Fruit fly (Drosophila melanogaster) whole organism, embryonic: ENCODE measurements around the gene CG31960.
A peak's percentile ranks its signal among the peaks of the same experiment; 100 is the strongest.

Experiments
- CG1024 ChIP-seq: fragments of 200-800 bp; sonication (Bioruptor generic); IDR thresholded peaks from 2 replicates; pipeline ENCODE4 v1.3.6; 2022; ENCODE audit warnings: missing biosample characterization, missing genetic modification characterization
- CG10979 ChIP-seq: fragments of 200-800 bp; sonication (Bioruptor generic); optimal IDR thresholded peaks from 2 replicates; lab custom pipeline; 2018; ENCODE audit warnings: missing biosample characterization, mild to moderate bottlenecking, missing genetic modification characterization, moderate library complexity
- CG11695 ChIP-seq: fragments of 200-800 bp; sonication (Bioruptor generic); IDR thresholded peaks from 3 replicates; pipeline ENCODE4 v1.3.6; 2022; ENCODE audit warnings: missing biosample characterization, missing genetic modification characterization
- CG13296 ChIP-seq: fragments of 200-800 bp; sonication (Bioruptor generic); optimal IDR thresholded peaks from 3 replicates; lab custom pipeline; 2018; ENCODE audit warnings: missing biosample characterization, mild to moderate bottlenecking, missing genetic modification characterization
- CG13424 ChIP-seq: fragments of 200-800 bp; sonication (Bioruptor generic); optimal IDR thresholded peaks from 2 replicates; lab custom pipeline; 2019; ENCODE audit warnings: missing biosample characterization, mild to moderate bottlenecking, missing genetic modification characterization, moderate library complexity
- CG14014 ChIP-seq: fragments of 200-800 bp; sonication (Bioruptor generic); IDR thresholded peaks from 2 replicates; pipeline ENCODE4 v1.3.6; 2022; ENCODE audit warnings: missing biosample characterization, missing genetic modification characterization
- CG1647 ChIP-seq: fragments of 200-800 bp; sonication (Bioruptor generic); optimal IDR thresholded peaks from 3 replicates; lab custom pipeline; 2016; ENCODE audit warnings: missing biosample characterization, missing genetic modification characterization
- CG17186 ChIP-seq: fragments of 200-800 bp; sonication (Bioruptor generic); optimal IDR thresholded peaks from 3 replicates; lab custom pipeline; 2017; ENCODE audit warnings: missing biosample characterization, missing genetic modification reagents, missing genetic modification characterization
- CG17359 ChIP-seq: fragments of 200-800 bp; sonication (Bioruptor generic); optimal IDR thresholded peaks from 3 replicates; lab custom pipeline; 2018; ENCODE audit warnings: missing biosample characterization, mild to moderate bottlenecking, missing genetic modification characterization, moderate library complexity
- CG17385 ChIP-seq: fragments of 200-800 bp; sonication (Bioruptor generic); optimal IDR thresholded peaks from 3 replicates; lab custom pipeline; 2018; ENCODE audit warnings: missing biosample characterization, mild to moderate bottlenecking, missing genetic modification characterization
- CG17612 ChIP-seq: fragments of 200-800 bp; sonication (Bioruptor generic); IDR thresholded peaks from 2 replicates; pipeline ENCODE4 v1.3.6; 2022; ENCODE audit warnings: missing biosample characterization, missing genetic modification characterization
- CG17802 ChIP-seq: fragments of 200-800 bp; sonication (Bioruptor generic); optimal IDR thresholded peaks from 2 replicates; lab custom pipeline; 2018; ENCODE audit warnings: missing biosample characterization, mild to moderate bottlenecking, missing genetic modification characterization, moderate library complexity
- CG18599 ChIP-seq: fragments of 200-800 bp; sonication (Bioruptor generic); optimal IDR thresholded peaks from 3 replicates; lab custom pipeline; 2017; ENCODE audit warnings: missing biosample characterization, missing genetic modification characterization, mild to moderate bottlenecking, moderate library complexity, missing genetic modification reagents
- CG33213 ChIP-seq: fragments of 200-800 bp; sonication (Bioruptor generic); optimal IDR thresholded peaks from 3 replicates; lab custom pipeline; 2016; ENCODE audit warnings: missing biosample characterization, missing genetic modification characterization
- CG33557 ChIP-seq: fragments of 200-800 bp; sonication (Bioruptor generic); optimal IDR thresholded peaks from 2 replicates; lab custom pipeline; 2019; ENCODE audit warnings: missing biosample characterization, mild to moderate bottlenecking, missing genetic modification characterization, moderate library complexity
- CG3995 ChIP-seq: fragments of 200-800 bp; sonication (Bioruptor generic); optimal IDR thresholded peaks from 3 replicates; lab custom pipeline; 2016; ENCODE audit warnings: missing biosample characterization, missing genetic modification characterization
- CG43689 ChIP-seq: fragments of 200-800 bp; sonication (Bioruptor generic); IDR thresholded peaks from 2 replicates; pipeline ENCODE4 v1.3.6; 2022; ENCODE audit warnings: missing biosample characterization, missing genetic modification characterization
- CG4730 ChIP-seq: fragments of 200-800 bp; sonication (Bioruptor generic); IDR thresholded peaks from 2 replicates; pipeline ENCODE4 v1.3.6; 2022; ENCODE audit warnings: missing biosample characterization, missing genetic modification characterization
- CG6683 ChIP-seq: fragments of 200-800 bp; sonication (Bioruptor generic); optimal IDR thresholded peaks from 2 replicates; lab custom pipeline; 2017; ENCODE audit warnings: missing biosample characterization, mild to moderate bottlenecking, missing genetic modification characterization, missing genetic modification reagents
- CG6813 ChIP-seq: fragments of 200-800 bp; sonication (Bioruptor generic); optimal IDR thresholded peaks from 2 replicates; lab custom pipeline; 2017; ENCODE audit warnings: missing biosample characterization, missing genetic modification characterization, mild to moderate bottlenecking, moderate library complexity, missing genetic modification reagents
- CG7987 ChIP-seq: fragments of 200-800 bp; sonication (Bioruptor generic); optimal IDR thresholded peaks from 2 replicates; lab custom pipeline; 2018; ENCODE audit warnings: missing biosample characterization, mild to moderate bottlenecking, missing genetic modification characterization, moderate library complexity
- CG8478 ChIP-seq: fragments of >200 bp; optimal IDR thresholded peaks from 2 replicates; lab custom pipeline; 2018
- CG9609 ChIP-seq: fragments of 200-800 bp; sonication (Bioruptor generic); optimal IDR thresholded peaks from 3 replicates; lab custom pipeline; 2016; ENCODE audit warnings: missing biosample characterization, missing genetic modification characterization
- CG9797 ChIP-seq: fragments of 200-800 bp; sonication (Bioruptor generic); optimal IDR thresholded peaks from 3 replicates; lab custom pipeline; 2018; ENCODE audit warnings: missing biosample characterization, mild to moderate bottlenecking, missing genetic modification characterization
- CG9876 ChIP-seq: fragments of 200-800 bp; sonication (Bioruptor generic); optimal IDR thresholded peaks from 2 replicates; lab custom pipeline; 2016; ENCODE audit warnings: missing biosample characterization, missing genetic modification characterization
- Camta ChIP-seq: fragments of 200-800 bp; sonication (Bioruptor generic); optimal IDR thresholded peaks from 2 replicates; lab custom pipeline; 2016; ENCODE audit warnings: missing biosample characterization, missing genetic modification characterization
- Dip3 ChIP-seq: fragments of 200-800 bp; sonication (Bioruptor generic); optimal IDR thresholded peaks from 3 replicates; lab custom pipeline; 2016; ENCODE audit warnings: missing biosample characterization, missing genetic modification characterization
- Dp ChIP-seq: fragments of 200-800 bp; sonication (Bioruptor generic); optimal IDR thresholded peaks from 2 replicates; lab custom pipeline; 2018; ENCODE audit warnings: missing biosample characterization, mild to moderate bottlenecking, missing genetic modification characterization, moderate library complexity
- Fer2 ChIP-seq: fragments of 200-800 bp; sonication (Bioruptor generic); optimal IDR thresholded peaks from 2 replicates; lab custom pipeline; 2018; ENCODE audit warnings: missing biosample characterization, mild to moderate bottlenecking, missing genetic modification characterization, moderate library complexity
- HLHmδ ChIP-seq: fragments of 200-800 bp; sonication (Bioruptor generic); optimal IDR thresholded peaks from 2 replicates; lab custom pipeline; 2018; ENCODE audit warnings: missing biosample characterization, mild to moderate bottlenecking, missing genetic modification characterization, moderate library complexity
- HmgD ChIP-seq: fragments of 200-800 bp; sonication (Bioruptor generic); optimal IDR thresholded peaks from 3 replicates; lab custom pipeline; 2016; ENCODE audit warnings: missing biosample characterization, missing genetic modification characterization
- Meics ChIP-seq: fragments of 200-800 bp; sonication (Bioruptor generic); optimal IDR thresholded peaks from 2 replicates; lab custom pipeline; 2017; ENCODE audit warnings: missing biosample characterization, mild to moderate bottlenecking, missing genetic modification characterization
- Sin3A ChIP-seq: fragments of >200 bp; optimal IDR thresholded peaks from 2 replicates; lab custom pipeline; 2018
- Usf ChIP-seq: fragments of 200-800 bp; sonication (Bioruptor generic); optimal IDR thresholded peaks from 2 replicates; lab custom pipeline; 2017; ENCODE audit warnings: missing genotype, missing biosample characterization, missing genetic modification characterization
- ara ChIP-seq: fragments of 200-800 bp; sonication (Bioruptor generic); IDR thresholded peaks from 2 replicates; pipeline ENCODE4 v1.3.6; 2022; ENCODE audit warnings: missing biosample characterization, missing genetic modification characterization
- bsh ChIP-seq, 2 experiments: fragments of 200-800 bp; sonication (Bioruptor generic); optimal IDR thresholded peaks; 2 replicates each; lab custom pipeline; 2017 to 2018; ENCODE audit warnings: mild to moderate bottlenecking in 2 of 2, missing biosample characterization in 2 of 2, missing genetic modification characterization in 2 of 2, moderate library complexity in 1 of 2
- cato ChIP-seq: fragments of 200-800 bp; sonication (Bioruptor generic); optimal IDR thresholded peaks from 2 replicates; lab custom pipeline; 2016; ENCODE audit warnings: missing biosample characterization, missing genetic modification characterization, borderline replicate concordance
- cg ChIP-seq: fragments of 200-800 bp; sonication (Bioruptor generic); optimal IDR thresholded peaks from 3 replicates; lab custom pipeline; 2019; ENCODE audit warnings: missing biosample characterization, mild to moderate bottlenecking, missing genetic modification characterization, moderate library complexity
- corto ChIP-seq: fragments of 200-800 bp; sonication (Bioruptor generic); optimal IDR thresholded peaks from 2 replicates; lab custom pipeline; 2016; ENCODE audit warnings: missing biosample characterization, mild to moderate bottlenecking, missing genetic modification characterization, moderate library complexity
- cwo ChIP-seq: fragments of 200-800 bp; sonication (Bioruptor generic); optimal IDR thresholded peaks from 3 replicates; lab custom pipeline; 2017; ENCODE audit warnings: missing biosample characterization, missing genetic modification characterization, mild to moderate bottlenecking, moderate library complexity, missing genetic modification reagents
- fru ChIP-seq: fragments of >200 bp; optimal IDR thresholded peaks from 2 replicates; lab custom pipeline; 2017
- fu2 ChIP-seq: fragments of 200-800 bp; sonication (Bioruptor generic); optimal IDR thresholded peaks from 2 replicates; lab custom pipeline; 2016; ENCODE audit warnings: missing biosample characterization, missing genetic modification characterization
- gro ChIP-seq: fragments of 200-800 bp; sonication (Bioruptor generic); optimal IDR thresholded peaks from 2 replicates; lab custom pipeline; 2016; ENCODE audit warnings: missing biosample characterization, missing genetic modification characterization
- inv ChIP-seq: fragments of 200-800 bp; sonication (Bioruptor generic); IDR thresholded peaks from 2 replicates; pipeline ENCODE4 v1.3.6; 2022; ENCODE audit warnings: missing biosample characterization, missing genetic modification characterization; ENCODE audit not compliant: partially characterized antibody
- jumu ChIP-seq: fragments of 200-800 bp; sonication (Bioruptor generic); optimal IDR thresholded peaks from 3 replicates; lab custom pipeline; 2016; ENCODE audit warnings: missing biosample characterization, missing genetic modification characterization
- lmd ChIP-seq: fragments of 200-800 bp; sonication (Bioruptor generic); IDR thresholded peaks from 2 replicates; pipeline ENCODE4 v1.3.6; 2022; ENCODE audit warnings: missing biosample characterization, missing genetic modification characterization
- lov ChIP-seq, 2 experiments: fragments of 200-800 bp in 1 of 2; fragments of >200 bp in 1 of 2; sonication (Bioruptor generic) in 1 of 2; IDR thresholded peaks in 1 of 2; optimal IDR thresholded peaks in 1 of 2; 2 replicates in 1 of 2; 3 replicates in 1 of 2; pipeline versions ENCODE4 v1.3.6 to Lab custom; 2017 to 2022; ENCODE audit warnings: missing biosample characterization in 1 of 2, missing genetic modification characterization in 1 of 2
- odd ChIP-seq: fragments of 200-800 bp; sonication (Bioruptor generic); optimal IDR thresholded peaks from 2 replicates; lab custom pipeline; 2017; ENCODE audit warnings: missing biosample characterization, mild to moderate bottlenecking, missing genetic modification characterization
- otp ChIP-seq: fragments of 200-800 bp; sonication (Bioruptor generic); IDR thresholded peaks from 3 replicates; pipeline ENCODE4, ENCODE4 v1.3.6; 2022; ENCODE audit warnings: missing biosample characterization, missing genetic modification characterization
- wdn ChIP-seq: fragments of 200-800 bp; sonication (Bioruptor generic); IDR thresholded peaks from 2 replicates; pipeline ENCODE4 v1.3.6; 2022; ENCODE audit warnings: missing biosample characterization, missing genetic modification characterization

CG31960 gene

dm6 chr2L:3776614-3777196 lies 8.0 kb upstream of the CG31960 start (continued):
- TF ChIP-seq Sin3A (lab: Kevin White, UChicago) = no peak
- peak; percentile 43; the same call in 1 of the 2 replicates for TF ChIP-seq wdn (GFP tag; lab: Robert Waterston, UW)
- TF ChIP-seq lmd (GFP tag; lab: Robert Waterston, UW) = peak; percentile 84
- TF ChIP-seq CG6683 (GFP tag; lab: Kevin White, UChicago) = peak; percentile 56
- TF ChIP-seq HLHmδ (GFP tag; lab: Kevin White, UChicago) = no peak
- TF ChIP-seq lov (optimal IDR thresholded peaks at IDR 0.05; lab: Kevin White, UChicago) = no peak
- TF ChIP-seq lov (GFP tag; IDR thresholded peaks at IDR 0.05; lab: Robert Waterston, UW) = no peak; the same call in 2 of the 3 replicates
- no peak for TF ChIP-seq CG9609 (GFP tag; lab: Kevin White, UChicago)
- TF ChIP-seq Usf = peak; percentile 50
- peak; percentile 65 for TF ChIP-seq cg (GFP tag; lab: Kevin White, UChicago)
- no peak for TF ChIP-seq fu2 (GFP tag; lab: Kevin White, UChicago)
- peak; percentile 74 to 86 for TF ChIP-seq bsh (GFP tag; optimal IDR thresholded peaks at IDR 0.05; lab: Kevin White, UChicago)
- no peak for TF ChIP-seq Dip3
- TF ChIP-seq CG17385 (GFP tag; lab: Kevin White, UChicago) = peak; percentile 85
- peak; percentile 83 for TF ChIP-seq odd (GFP tag; lab: Kevin White, UChicago)
- no peak for TF ChIP-seq HmgD
- peak; percentile 58; the same call in 1 of the 2 replicates for TF ChIP-seq CG14014
- TF ChIP-seq CG4730 (GFP tag; lab: Robert Waterston, UW) = peak; percentile 74
- TF ChIP-seq CG17186 (GFP tag; lab: Kevin White, UChicago) = peak; percentile 1
- no peak for TF ChIP-seq corto
- TF ChIP-seq CG1024 (GFP tag; lab: Robert Waterston, UW) = peak; percentile 22; the same call in 1 of the 2 replicates
- TF ChIP-seq ara (GFP tag; lab: Robert Waterston, UW) = peak; percentile 82
- peak; percentile 57 for TF ChIP-seq cato
- TF ChIP-seq jumu (GFP tag; lab: Kevin White, UChicago) = no peak
- no peak for TF ChIP-seq CG1647 (GFP tag; lab: Kevin White, UChicago)
- peak; percentile 8 for TF ChIP-seq CG9797 (GFP tag; lab: Kevin White, UChicago)
- peak; percentile 96 for TF ChIP-seq CG33557 (GFP tag; lab: Kevin White, UChicago)
- TF ChIP-seq CG18599 (GFP tag; lab: Kevin White, UChicago) = peak; percentile 82
- peak; percentile 93 for TF ChIP-seq CG13424 (tag; lab: Kevin White, UChicago)
- TF ChIP-seq Meics (GFP tag; lab: Kevin White, UChicago) = peak; percentile 80
- TF ChIP-seq Camta (GFP tag; lab: Kevin White, UChicago) = peak; percentile 11
- no peak for TF ChIP-seq CG9876 (GFP tag; lab: Kevin White, UChicago)
- peak; percentile 27 for TF ChIP-seq CG17802 (tag; lab: Kevin White, UChicago)
- TF ChIP-seq otp (GFP tag; lab: Robert Waterston, UW) = peak; percentile 6; the same call in 2 of the 3 replicates
- peak; percentile 88 for TF ChIP-seq CG17359 (tag; lab: Kevin White, UChicago)
- TF ChIP-seq CG3995 (GFP tag; lab: Kevin White, UChicago) = no peak
- peak; percentile 59; the same call in 1 of the 2 replicates for TF ChIP-seq CG43689 (GFP tag; lab: Robert Waterston, UW)
- no peak for TF ChIP-seq CG8478 (lab: Kevin White, UChicago)
- TF ChIP-seq CG6813 (GFP tag; lab: Kevin White, UChicago) = peak; percentile 84
- no peak for TF ChIP-seq Dp (GFP tag; lab: Kevin White, UChicago)
- TF ChIP-seq Fer2 = peak; percentile 56
- TF ChIP-seq inv = no peak
- no peak for TF ChIP-seq fru (lab: Kevin White, UChicago)
- no peak for TF ChIP-seq gro (GFP tag; lab: Kevin White, UChicago)
- TF ChIP-seq CG33213 (GFP tag; lab: Kevin White, UChicago) = no peak
- peak; percentile 74 for TF ChIP-seq CG13296 (GFP tag; lab: Kevin White, UChicago)
- TF ChIP-seq CG7987 = peak; percentile 2
- TF ChIP-seq CG17612 (GFP tag; lab: Robert Waterston, UW) = peak; percentile 46
- peak; percentile 67 for TF ChIP-seq cwo (GFP tag; lab: Kevin White, UChicago)
- TF ChIP-seq CG10979 = peak; percentile 93
- peak; percentile 80; the same call in 2 of the 3 replicates for TF ChIP-seq CG11695
